Fruit fly (Drosophila melanogaster) whole organism, adult: ENCODE results near the gene Dbp73D.

Experiments
- CG11617 ChIP-seq: fragments of 200-800 bp; sonication (Bioruptor generic); optimal IDR thresholded peaks from 2 replicates; lab custom pipeline; 2017; ENCODE audit warnings: mild to moderate bottlenecking, missing biosample characterization, missing genetic modification reagents, missing genetic modification characterization
- CG12768 ChIP-seq: fragments of 200-800 bp; sonication (Bioruptor generic); optimal IDR thresholded peaks from 2 replicates; lab custom pipeline; 2017; ENCODE audit warnings: missing biosample characterization, missing genetic modification characterization, mild to moderate bottlenecking, moderate library complexity, missing genetic modification reagents
- CG14711 ChIP-seq: fragments of 200-800 bp; sonication (Bioruptor generic); optimal IDR thresholded peaks from 2 replicates; lab custom pipeline; 2018; ENCODE audit warnings: missing biosample characterization, mild to moderate bottlenecking, missing genetic modification characterization, moderate library complexity
- CG1620 ChIP-seq: fragments of 200-800 bp; sonication (Bioruptor generic); optimal IDR thresholded peaks from 2 replicates; lab custom pipeline; 2016; ENCODE audit warnings: missing biosample characterization, missing genetic modification characterization
- CG33017 ChIP-seq: fragments of 200-800 bp; sonication (Bioruptor generic); optimal IDR thresholded peaks from 2 replicates; lab custom pipeline; 2018; ENCODE audit warnings: missing biosample characterization, mild to moderate bottlenecking, missing genetic modification characterization, moderate library complexity
- CG5204 ChIP-seq: fragments of 200-800 bp; sonication (Bioruptor generic); optimal IDR thresholded peaks from 2 replicates; lab custom pipeline; 2016; ENCODE audit warnings: missing biosample characterization, missing genetic modification characterization
- CG7045 ChIP-seq: fragments of 200-800 bp; sonication (Bioruptor generic); optimal IDR thresholded peaks from 2 replicates; lab custom pipeline; 2017; ENCODE audit warnings: missing biosample characterization, mild to moderate bottlenecking, missing genetic modification characterization
- CG7101 ChIP-seq: fragments of 200-800 bp; sonication (Bioruptor generic); optimal IDR thresholded peaks from 2 replicates; lab custom pipeline; 2018; ENCODE audit warnings: missing biosample characterization, mild to moderate bottlenecking, missing genetic modification characterization, moderate library complexity
- Clk ChIP-seq: fragments of 200-800 bp; sonication (Bioruptor generic); optimal IDR thresholded peaks from 2 replicates; lab custom pipeline; 2017; ENCODE audit warnings: missing biosample characterization, missing genetic modification characterization
- Crg-1 ChIP-seq: fragments of 200-800 bp; sonication (Bioruptor generic); optimal IDR thresholded peaks from 2 replicates; lab custom pipeline; 2016; ENCODE audit warnings: missing biosample characterization, missing genetic modification characterization
- Hr96 ChIP-seq: fragments of 200-800 bp; sonication (Bioruptor generic); optimal IDR thresholded peaks from 2 replicates; lab custom pipeline; 2016; ENCODE audit warnings: missing biosample characterization, missing genetic modification characterization
- Mnt ChIP-seq: fragments of 200-800 bp; sonication (Bioruptor generic); optimal IDR thresholded peaks from 2 replicates; lab custom pipeline; 2016; ENCODE audit warnings: missing biosample characterization, mild to moderate bottlenecking, missing genetic modification characterization
- bab1 ChIP-seq: fragments of 200-800 bp; sonication (Bioruptor generic); optimal IDR thresholded peaks from 3 replicates; lab custom pipeline; 2019; ENCODE audit warnings: missing biosample characterization, mild to moderate bottlenecking, missing genetic modification characterization, moderate library complexity
- cic ChIP-seq: fragments of 200-800 bp; sonication (Bioruptor generic); optimal IDR thresholded peaks from 2 replicates; lab custom pipeline; 2017; ENCODE audit warnings: missing biosample characterization, mild to moderate bottlenecking, missing genetic modification characterization, moderate library complexity
- cnc ChIP-seq, 2 experiments: fragments of >200 bp; optimal IDR thresholded peaks; 2 replicates each; lab custom pipeline; 2017
- kay ChIP-seq: fragments of 200-800 bp; sonication (Bioruptor generic); peaks from one replicate; lab custom pipeline; 2016; ENCODE audit warnings: missing biosample characterization, missing genetic modification characterization, borderline replicate concordance
- ovo ChIP-seq: fragments of 200-800 bp; sonication (Bioruptor generic); optimal IDR thresholded peaks from 2 replicates; lab custom pipeline; 2016; ENCODE audit warnings: missing biosample characterization, missing genetic modification characterization
- pad ChIP-seq: fragments of 200-800 bp; sonication (Bioruptor generic); optimal IDR thresholded peaks from 3 replicates; lab custom pipeline; 2017; ENCODE audit warnings: missing biosample characterization, missing genetic modification characterization, mild to moderate bottlenecking, moderate library complexity, missing genetic modification reagents
- tj ChIP-seq: fragments of 200-800 bp; sonication (Bioruptor generic); optimal IDR thresholded peaks from 3 replicates; lab custom pipeline; 2017; ENCODE audit warnings: missing biosample characterization, mild to moderate bottlenecking, missing genetic modification characterization, moderate library complexity
- toe ChIP-seq: fragments of 200-800 bp; sonication (Bioruptor generic); optimal IDR thresholded peaks from 2 replicates; lab custom pipeline; 2016; ENCODE audit warnings: missing biosample characterization, missing genetic modification characterization

Gene Dbp73D

dm6 chr3L:16693844-16694243 is 36.8 kb downstream of the Dbp73D start:
- peak; percentile 95 for TF ChIP-seq pad (GFP tag; lab: Kevin White, UChicago)
- peak; percentile 83 for TF ChIP-seq cic
- TF ChIP-seq CG12768 (GFP tag; lab: Kevin White, UChicago) = no peak

- TF ChIP-seq Hr96 (GFP tag; lab: Kevin White, UChicago) (no peak), Clk (GFP tag; lab: Kevin White, UChicago) (no peak), pad (GFP tag; lab: Kevin White, UChicago) (no peak), bab1 (GFP tag; lab: Kevin White, UChicago) (no peak), CG7045 (no peak), CG12768 (GFP tag; lab: Kevin White, UChicago) (no peak), CG7101 (no peak), ovo (GFP tag; lab: Kevin White, UChicago) (no peak), CG33017 (tag; lab: Kevin White, UChicago) (no peak), CG5204 (GFP tag; lab: Kevin White, UChicago) (no peak), toe (GFP tag; lab: Kevin White, UChicago) (no peak), tj (GFP tag; lab: Kevin White, UChicago) (no peak), Mnt (GFP tag; lab: Kevin White, UChicago) (no peak), cnc (optimal IDR thresholded peaks at IDR 0.05; lab: Kevin White, UChicago) (no peak), CG11617 (GFP tag; lab: Kevin White, UChicago) (no peak)
These were observed 40.6 kb downstream of the Dbp73D start for dm6 chr3L:16690055-16690454.

- TF ChIP-seq cic = no peak
- TF ChIP-seq kay (GFP tag; lab: Kevin White, UChicago) = peak; percentile 15
These were observed 41.1 kb downstream of the Dbp73D start for dm6 chr3L:16689491-16689890.

dm6 chr3L:16683007-16683406 is 47.6 kb downstream of the Dbp73D start:
- TF ChIP-seq CG7101 = no peak
- TF ChIP-seq Mnt (GFP tag; lab: Kevin White, UChicago) = no peak
- no peak for TF ChIP-seq kay (GFP tag; lab: Kevin White, UChicago)
- TF ChIP-seq CG33017 (tag; lab: Kevin White, UChicago) = no peak
- no peak for TF ChIP-seq CG1620 (GFP tag; lab: Kevin White, UChicago)
- no peak for TF ChIP-seq cic
- no peak for TF ChIP-seq Hr96 (GFP tag; lab: Kevin White, UChicago)
- TF ChIP-seq tj (GFP tag; lab: Kevin White, UChicago) = no peak
- no peak for TF ChIP-seq pad (GFP tag; lab: Kevin White, UChicago)
- no peak for TF ChIP-seq bab1 (GFP tag; lab: Kevin White, UChicago)
- no peak for TF ChIP-seq toe (GFP tag; lab: Kevin White, UChicago)
- no peak for TF ChIP-seq CG14711
- no peak for TF ChIP-seq CG7045
- TF ChIP-seq Crg-1 (GFP tag; lab: Kevin White, UChicago) = no peak
- TF ChIP-seq CG12768 (GFP tag; lab: Kevin White, UChicago) = no peak
- TF ChIP-seq CG5204 (GFP tag; lab: Kevin White, UChicago) = no peak
- TF ChIP-seq ovo (GFP tag; lab: Kevin White, UChicago) = no peak

dm6 chr3L:16682371-16682770 is 48.2 kb downstream of the Dbp73D start:
- no peak for TF ChIP-seq Crg-1 (GFP tag; lab: Kevin White, UChicago)
- TF ChIP-seq Mnt (GFP tag; lab: Kevin White, UChicago) = no peak
- TF ChIP-seq Hr96 (GFP tag; lab: Kevin White, UChicago) = no peak
- TF ChIP-seq bab1 (GFP tag; lab: Kevin White, UChicago) = no peak
- peak; percentile 22 for TF ChIP-seq ovo (GFP tag; lab: Kevin White, UChicago)
- peak; percentile 29 for TF ChIP-seq CG7045
- TF ChIP-seq CG1620 (GFP tag; lab: Kevin White, UChicago) = no peak
- peak; percentile 48 for TF ChIP-seq CG12768 (GFP tag; lab: Kevin White, UChicago)
- no peak for TF ChIP-seq cnc (optimal IDR thresholded peaks at IDR 0.05; lab: Kevin White, UChicago)
- TF ChIP-seq cic = peak; percentile 82
- TF ChIP-seq CG11617 (GFP tag; lab: Kevin White, UChicago) = peak; percentile 15
- TF ChIP-seq CG14711 = peak; percentile 53
- TF ChIP-seq CG5204 (GFP tag; lab: Kevin White, UChicago) = no peak
- TF ChIP-seq pad (GFP tag; lab: Kevin White, UChicago) = peak; percentile 62
- peak; percentile 24 for TF ChIP-seq tj (GFP tag; lab: Kevin White, UChicago)
- TF ChIP-seq CG33017 (tag; lab: Kevin White, UChicago) = peak; percentile 73
- TF ChIP-seq toe (GFP tag; lab: Kevin White, UChicago) = no peak
- TF ChIP-seq kay (GFP tag; lab: Kevin White, UChicago) = no peak
- TF ChIP-seq Clk (GFP tag; lab: Kevin White, UChicago) = no peak
- TF ChIP-seq CG7101 = peak; percentile 60

dm6 chr3L:16679492-16680120 is 51.0 kb downstream of the Dbp73D start:
- no peak for TF ChIP-seq CG5204 (GFP tag; lab: Kevin White, UChicago)
- TF ChIP-seq CG14711 = no peak
- no peak for TF ChIP-seq kay (GFP tag; lab: Kevin White, UChicago)
- TF ChIP-seq CG33017 (tag; lab: Kevin White, UChicago) = no peak
- TF ChIP-seq Clk (GFP tag; lab: Kevin White, UChicago) = no peak
